Worm (Caenorhabditis elegans) whole organism, late embryonic: ENCODE data around the gene slc-25A21.
A peak's percentile ranks its signal among the peaks of the same experiment; 100 is the strongest.

Experiments used
- C08G9.2 ChIP-seq: sonication (generic microtip); optimal IDR thresholded peaks from 2 replicates; lab custom pipeline; 2016; ENCODE audit warnings: mild to moderate bottlenecking, missing genetic modification characterization, moderate library complexity, missing compliant biosample characterization
- C38D4.7 ChIP-seq: fragments of 200-800 bp; sonication (Bioruptor generic); optimal IDR thresholded peaks from 2 replicates; lab custom pipeline; 2018; ENCODE audit warnings: mild to moderate bottlenecking, missing genetic modification characterization, moderate library complexity, missing compliant biosample characterization
- F13H6.1 ChIP-seq: sonication (generic microtip); optimal IDR thresholded peaks from 2 replicates; lab custom pipeline; 2016; ENCODE audit warnings: missing genetic modification characterization, missing compliant biosample characterization
- K02D7.2 ChIP-seq: sonication (generic microtip); optimal IDR thresholded peaks from 2 replicates; lab custom pipeline; 2017; ENCODE audit warnings: mild to moderate bottlenecking, missing genetic modification characterization, missing compliant biosample characterization
- K09A11.1 ChIP-seq: sonication (generic microtip); optimal IDR thresholded peaks from 2 replicates; lab custom pipeline; 2017; ENCODE audit warnings: antibody characterized with exemption, mild to moderate bottlenecking, missing genetic modification characterization, missing compliant biosample characterization; ENCODE audit not compliant: insufficient read depth
- Y22D7AL.16 ChIP-seq: sonication (generic microtip); optimal IDR thresholded peaks from 2 replicates; lab custom pipeline; 2016; ENCODE audit warnings: missing genetic modification characterization, missing compliant biosample characterization
- ahr-1 ChIP-seq: sonication (generic microtip); optimal IDR thresholded peaks from 2 replicates; lab custom pipeline; 2016; ENCODE audit warnings: missing genetic modification characterization, missing compliant biosample characterization
- ceh-18 ChIP-seq: sonication (generic microtip); optimal IDR thresholded peaks from 2 replicates; lab custom pipeline; 2016; ENCODE audit warnings: missing genetic modification characterization, missing compliant biosample characterization
- ceh-19 ChIP-seq: fragments of 200-800 bp; sonication (Bioruptor generic); optimal IDR thresholded peaks from 2 replicates; lab custom pipeline; 2018; ENCODE audit warnings: mild to moderate bottlenecking, missing genetic modification characterization, missing compliant biosample characterization
- ceh-22 ChIP-seq: sonication (generic microtip); optimal IDR thresholded peaks from 2 replicates; lab custom pipeline; 2017; ENCODE audit warnings: missing biosample characterization, missing genetic modification characterization
- ceh-24 ChIP-seq: sonication (generic microtip); optimal IDR thresholded peaks from 2 replicates; lab custom pipeline; 2016; ENCODE audit warnings: mild to moderate bottlenecking, missing genetic modification characterization, missing compliant biosample characterization
- ceh-30 ChIP-seq: fragments of 150-350 bp; optimal IDR thresholded peaks from 2 replicates; lab custom pipeline; 2014; ENCODE audit warnings: missing biosample characterization, missing genetic modification characterization
- ceh-45 ChIP-seq: fragments of 200-800 bp; sonication (Bioruptor generic); IDR thresholded peaks from 2 replicates; pipeline ENCODE4 v1.3.6; 2022; ENCODE audit warnings: missing genetic modification reagents, missing genetic modification characterization, missing compliant biosample characterization
- ceh-9 ChIP-seq: sonication (generic microtip); optimal IDR thresholded peaks from 2 replicates; lab custom pipeline; 2016; ENCODE audit warnings: mild to moderate bottlenecking, missing genetic modification characterization, inconsistent platforms, missing compliant biosample characterization
- che-1 ChIP-seq: sonication (generic microtip); optimal IDR thresholded peaks from 2 replicates; lab custom pipeline; 2016; ENCODE audit warnings: mild to moderate bottlenecking, missing genetic modification characterization, missing compliant biosample characterization
- ets-4 ChIP-seq: sonication (generic microtip); optimal IDR thresholded peaks from 2 replicates; lab custom pipeline; 2016; ENCODE audit warnings: missing genetic modification characterization, missing compliant biosample characterization
- eyg-1 ChIP-seq: sonication (generic microtip); optimal IDR thresholded peaks from 2 replicates; lab custom pipeline; 2016; ENCODE audit warnings: missing genotype, missing genetic modification characterization, missing compliant biosample characterization
- fax-1 ChIP-seq: sonication (generic microtip); optimal IDR thresholded peaks from 2 replicates; lab custom pipeline; 2016; ENCODE audit warnings: missing genotype, missing genetic modification characterization, missing compliant biosample characterization
- fkh-10 ChIP-seq: fragments of 150-350 bp; optimal IDR thresholded peaks from 2 replicates; lab custom pipeline; 2014; ENCODE audit warnings: missing biosample characterization, missing genetic modification reagents, missing genetic modification characterization
- fkh-6 ChIP-seq: sonication (generic microtip); optimal IDR thresholded peaks from 2 replicates; lab custom pipeline; 2016; ENCODE audit warnings: missing genetic modification characterization, missing compliant biosample characterization
- gmeb-2 ChIP-seq: sonication (generic microtip); optimal IDR thresholded peaks from 2 replicates; lab custom pipeline; 2016; ENCODE audit warnings: missing genetic modification characterization, inconsistent platforms, missing compliant biosample characterization
- hlh-13 ChIP-seq: fragments of 200-800 bp; sonication (Bioruptor generic); optimal IDR thresholded peaks from 2 replicates; lab custom pipeline; 2018; ENCODE audit warnings: mild to moderate bottlenecking, missing genetic modification characterization, missing compliant biosample characterization
- hlh-15 ChIP-seq: sonication (generic microtip); optimal IDR thresholded peaks from 2 replicates; lab custom pipeline; 2016; ENCODE audit warnings: missing genetic modification characterization, missing compliant biosample characterization
- hlh-6 ChIP-seq: sonication (generic microtip); optimal IDR thresholded peaks from 2 replicates; lab custom pipeline; 2016; ENCODE audit warnings: missing genotype, missing genetic modification characterization, missing compliant biosample characterization
- lim-6 ChIP-seq: sonication (generic microtip); optimal IDR thresholded peaks from 2 replicates; lab custom pipeline; 2016; ENCODE audit warnings: missing genetic modification characterization, missing compliant biosample characterization
- lin-11 ChIP-seq: fragments of 200-800 bp; sonication (Bioruptor generic); optimal IDR thresholded peaks from 2 replicates; lab custom pipeline; 2018; ENCODE audit warnings: mild to moderate bottlenecking, missing genetic modification characterization, missing compliant biosample characterization
- mec-3 ChIP-seq: sonication (generic microtip); optimal IDR thresholded peaks from 2 replicates; lab custom pipeline; 2016; ENCODE audit warnings: borderline replicate concordance, missing genetic modification characterization, missing compliant biosample characterization
- nhr-11 ChIP-seq: fragments of 150-350 bp; optimal IDR thresholded peaks from 2 replicates; lab custom pipeline; 2014; ENCODE audit warnings: missing biosample characterization, missing genetic modification characterization
- nhr-232 ChIP-seq: sonication (generic microtip); optimal IDR thresholded peaks from 2 replicates; lab custom pipeline; 2016; ENCODE audit warnings: missing genetic modification characterization, missing compliant biosample characterization
- pag-3 ChIP-seq: sonication (generic microtip); optimal IDR thresholded peaks from 2 replicates; lab custom pipeline; 2016; ENCODE audit warnings: missing compliant biosample characterization, missing genetic modification characterization, borderline replicate concordance
- pat-9 ChIP-seq: fragments of 200-800 bp; sonication (Bioruptor generic); optimal IDR thresholded peaks from 2 replicates; lab custom pipeline; 2018; ENCODE audit warnings: mild to moderate bottlenecking, missing genetic modification characterization, moderate library complexity, missing compliant biosample characterization
- pax-1 ChIP-seq: fragments of 150-350 bp; optimal IDR thresholded peaks from 2 replicates; lab custom pipeline; 2014; ENCODE audit warnings: missing biosample characterization, missing genetic modification characterization
- pha-4 ChIP-seq: fragments of 150-350 bp; optimal IDR thresholded peaks from 2 replicates; lab custom pipeline; 2018; ENCODE audit warnings: missing biosample characterization, missing genetic modification reagents, missing genetic modification characterization
- ref-2 ChIP-seq: sonication (generic microtip); optimal IDR thresholded peaks from 2 replicates; lab custom pipeline; 2016; ENCODE audit warnings: missing genetic modification characterization, missing compliant biosample characterization
- rnt-1 ChIP-seq: sonication (generic microtip); optimal IDR thresholded peaks from 2 replicates; lab custom pipeline; 2016; ENCODE audit warnings: missing genetic modification characterization, missing compliant biosample characterization
- sdc-2 ChIP-seq: sonication (generic microtip); optimal IDR thresholded peaks from 2 replicates; lab custom pipeline; 2016; ENCODE audit warnings: missing genotype, missing genetic modification characterization, missing compliant biosample characterization
- sox-2 ChIP-seq: fragments of 200-800 bp; sonication (Bioruptor generic); IDR thresholded peaks from 2 replicates; pipeline ENCODE4 v1.3.6; 2022; ENCODE audit warnings: missing genetic modification reagents, missing genetic modification characterization, missing compliant biosample characterization
- sox-4 ChIP-seq: sonication (generic microtip); optimal IDR thresholded peaks from 2 replicates; lab custom pipeline; 2017; ENCODE audit warnings: mild to moderate bottlenecking, missing genetic modification characterization, inconsistent platforms, missing compliant biosample characterization
- tbx-2 ChIP-seq: sonication (generic microtip); optimal IDR thresholded peaks from 2 replicates; lab custom pipeline; 2016; ENCODE audit warnings: missing genetic modification characterization, missing compliant biosample characterization
- tbx-7 ChIP-seq: sonication (generic microtip); optimal IDR thresholded peaks from 2 replicates; lab custom pipeline; 2016; ENCODE audit warnings: missing genotype, missing genetic modification characterization, missing compliant biosample characterization
- ttx-3 ChIP-seq: sonication (generic microtip); optimal IDR thresholded peaks from 2 replicates; lab custom pipeline; 2016; ENCODE audit warnings: missing genetic modification reagents, missing genetic modification characterization, missing compliant biosample characterization
- unc-42 ChIP-seq: sonication (generic microtip); optimal IDR thresholded peaks from 2 replicates; lab custom pipeline; 2016; ENCODE audit warnings: missing genotype, missing genetic modification characterization, missing compliant biosample characterization
- unc-55 ChIP-seq: sonication (generic microtip); optimal IDR thresholded peaks from 2 replicates; lab custom pipeline; 2017; ENCODE audit warnings: missing biosample characterization, missing genetic modification reagents, missing genetic modification characterization
- unc-86 ChIP-seq: sonication (generic microtip); optimal IDR thresholded peaks from 2 replicates; lab custom pipeline; 2016; ENCODE audit warnings: missing genetic modification characterization, missing compliant biosample characterization

Gene slc-25A21

ce11 chrX:16144584-16144983, 45.1 kb upstream of the slc-25A21 start:
- TF ChIP-seq ceh-9 (tag; lab: Kevin White, UChicago) (no peak), nhr-11 (tag; lab: Kevin White, UChicago) (no peak), unc-42 (tag; lab: Kevin White, UChicago) (no peak), ttx-3 (tag; lab: Kevin White, UChicago) (no peak), lim-6 (tag; lab: Kevin White, UChicago) (no peak), tbx-2 (no peak), lin-11 (tag; lab: Kevin White, UChicago) (no peak), ahr-1 (tag; lab: Kevin White, UChicago) (no peak)

DNA sequence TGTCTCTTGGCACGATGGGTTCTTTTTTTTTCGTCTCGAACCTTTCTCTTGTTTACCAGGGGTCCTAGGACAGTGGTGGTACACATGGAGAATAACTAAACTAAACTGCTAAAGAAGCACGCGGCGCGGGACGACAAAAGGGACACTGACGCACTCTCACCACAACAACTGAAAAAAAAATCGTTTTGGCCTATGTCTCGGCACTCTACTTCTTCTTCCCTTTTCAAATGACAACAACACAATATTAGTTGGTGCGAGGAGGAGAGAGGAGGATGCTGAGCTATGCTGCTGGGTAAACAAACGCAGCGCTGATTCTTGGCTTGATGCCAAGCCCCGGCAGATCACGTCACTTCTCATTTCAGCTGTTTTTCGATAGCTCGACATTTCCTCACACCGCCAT, 44.4 kb upstream of the slc-25A21 start:
- no peak for TF ChIP-seq fkh-6
- no peak for TF ChIP-seq K02D7.2 (tag; lab: Kevin White, UChicago)
- no peak for TF ChIP-seq ahr-1 (tag; lab: Kevin White, UChicago)
- TF ChIP-seq sox-2 (GFP tag; lab: Robert Waterston, UW), result no peak
- no peak for TF ChIP-seq pat-9 (tag; lab: Kevin White, UChicago)
- no peak for TF ChIP-seq lim-6 (tag; lab: Kevin White, UChicago)
- no peak for TF ChIP-seq hlh-13 (GFP tag; lab: Kevin White, UChicago)
- TF ChIP-seq C38D4.7 (GFP tag; lab: Kevin White, UChicago), result no peak
- TF ChIP-seq nhr-232 (tag; lab: Kevin White, UChicago), result no peak
- no peak for TF ChIP-seq mec-3 (tag; lab: Kevin White, UChicago)
- no peak for TF ChIP-seq fkh-10 (GFP tag; lab: Kevin White, UChicago)
- TF ChIP-seq rnt-1 (tag; lab: Kevin White, UChicago), result no peak
- TF ChIP-seq, all 69 proteins: peak for 0

ce11 chrX:16146972-16147593, 42.6 kb upstream of the slc-25A21 start, which contains the start of gene F09C8.2:
TSS of gene F09C8.2 (minus strand) at chrX:16147022.
- TF ChIP-seq ahr-1 (tag; lab: Kevin White, UChicago) (no peak), pat-9 (tag; lab: Kevin White, UChicago) (no peak), gmeb-2 (no peak), pha-4 (no peak), fax-1 (tag; lab: Kevin White, UChicago) (no peak), ref-2 (tag; lab: Kevin White, UChicago) (no peak), F13H6.1 (tag; lab: Kevin White, UChicago) (no peak), unc-42 (tag; lab: Kevin White, UChicago) (no peak), Y22D7AL.16 (no peak), sox-4 (tag; lab: Kevin White, UChicago) (no peak)

DNA sequence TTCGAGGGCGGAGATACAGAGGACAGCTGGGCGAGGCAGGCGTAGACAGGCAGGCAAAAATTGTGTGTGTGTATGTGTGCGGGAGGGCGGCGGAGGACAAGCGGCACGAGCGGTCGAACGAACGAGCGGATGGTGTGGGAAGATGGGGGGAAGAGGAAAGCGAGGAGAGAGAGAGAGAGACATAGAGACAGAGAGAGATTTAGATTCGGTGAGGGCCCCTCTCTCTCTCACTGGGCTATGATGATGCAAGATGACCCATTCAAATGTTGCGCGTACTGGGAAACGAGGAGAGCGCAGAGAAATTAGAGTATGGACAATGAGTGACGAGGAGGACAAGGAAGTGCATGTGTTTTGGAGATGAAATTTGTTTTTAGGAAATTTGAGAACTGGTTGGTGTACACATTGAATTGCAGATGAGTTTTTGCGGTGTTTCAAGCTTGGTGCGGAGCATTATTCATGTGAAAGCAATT, 41.9 kb upstream of the slc-25A21 start:
- TF ChIP-seq ceh-24 (tag; lab: Kevin White, UChicago) (no peak), tbx-2 (peak; percentile 92), ceh-22 (peak; percentile 60), lin-11 (tag; lab: Kevin White, UChicago) (no peak), hlh-6 (peak; percentile 65), che-1 (tag; lab: Kevin White, UChicago) (peak; percentile 26), ceh-30 (tag; lab: Kevin White, UChicago) (peak; percentile 64), F13H6.1 (tag; lab: Kevin White, UChicago) (peak; percentile 77), unc-86 (tag; lab: Kevin White, UChicago) (no peak), hlh-15 (tag; lab: Kevin White, UChicago) (no peak), Y22D7AL.16 (no peak), ceh-19 (GFP tag; lab: Kevin White, UChicago) (peak; percentile 83), pax-1 (no peak), lim-6 (tag; lab: Kevin White, UChicago) (no peak), tbx-7 (peak; percentile 38), pag-3 (tag; lab: Kevin White, UChicago) (peak; percentile 71), sdc-2 (tag; lab: Kevin White, UChicago) (peak; percentile 90), K09A11.1 (tag; lab: Kevin White, UChicago) (no peak), ahr-1 (tag; lab: Kevin White, UChicago) (no peak), eyg-1 (tag; lab: Kevin White, UChicago) (peak; percentile 61), sox-2 (GFP tag; lab: Robert Waterston, UW) (peak; percentile 58), C08G9.2 (tag; lab: Kevin White, UChicago) (peak; percentile 59), pha-4 (no peak), ceh-18 (peak; percentile 89), unc-55 (GFP tag; lab: Kevin White, UChicago) (peak; percentile 89), unc-42 (tag; lab: Kevin White, UChicago) (peak; percentile 91), sox-4 (tag; lab: Kevin White, UChicago) (peak; percentile 65), fkh-10 (GFP tag; lab: Kevin White, UChicago) (peak; percentile 70), ceh-45 (GFP tag; lab: Robert Waterston, UW) (0 out of 2 replicates have a peak, but pooled peaks have one; percentile 11), ets-4 (tag; lab: Kevin White, UChicago) (peak; percentile 60)
